Worm (Caenorhabditis elegans) whole organism, L4/young adult: ENCODE measurements around the gene K01H12.4.

Experiments
- dao-5 ChIP-seq: sonication (generic microtip); optimal IDR thresholded peaks from 2 replicates; lab custom pipeline; 2016; ENCODE audit warnings: missing genotype, missing genetic modification characterization, moderate library complexity, missing compliant biosample characterization
- him-1 ChIP-seq: sonication (generic microtip); optimal IDR thresholded peaks from 2 replicates; lab custom pipeline; 2016; ENCODE audit warnings: missing genotype, missing genetic modification reagents, missing genetic modification characterization, missing compliant biosample characterization

DNA sequence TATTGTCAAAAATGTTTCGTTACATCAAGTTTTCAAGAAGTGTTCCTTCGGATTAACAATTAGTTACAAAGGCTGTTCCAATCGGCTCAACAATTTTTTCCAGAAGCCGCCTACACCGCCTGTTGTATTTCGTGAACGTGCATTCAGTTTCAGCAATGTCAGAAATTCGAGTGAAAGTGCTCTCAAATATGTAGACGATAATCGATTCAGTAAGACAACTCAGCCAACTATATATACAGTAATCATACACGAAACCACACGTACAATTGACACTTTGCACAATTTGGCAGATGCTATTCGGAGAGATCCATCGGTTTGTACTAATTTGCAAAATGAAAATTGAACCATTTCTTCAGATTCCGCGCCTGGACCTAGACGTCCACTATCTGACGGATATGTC, 16.4 kb upstream of the K01H12.4 start:
- TF ChIP-seq him-1, result no peak
- no peak for TF ChIP-seq dao-5
